Fruit fly (Drosophila melanogaster) whole organism, embryonic: ENCODE data around the gene Eig71Ei.

Experiments
- Ada2b ChIP-seq: fragments of 200-800 bp; sonication (Bioruptor generic); IDR thresholded peaks from 2 replicates; pipeline ENCODE4 v1.3.6; 2022; ENCODE audit warnings: missing biosample characterization, missing genetic modification characterization
- CG10654 ChIP-seq: fragments of 200-800 bp; sonication (Bioruptor generic); optimal IDR thresholded peaks from 2 replicates; lab custom pipeline; 2016; ENCODE audit warnings: missing biosample characterization, missing genetic modification characterization
- CG11093 ChIP-seq: fragments of 200-800 bp; sonication (Bioruptor generic); IDR thresholded peaks from 3 replicates; pipeline ENCODE4 v1.3.6; 2022; ENCODE audit warnings: missing biosample characterization, missing genetic modification characterization
- CG12219 ChIP-seq: fragments of 200-800 bp; sonication (Bioruptor generic); optimal IDR thresholded peaks from 3 replicates; lab custom pipeline; 2018; ENCODE audit warnings: missing biosample characterization, mild to moderate bottlenecking, missing genetic modification characterization
- CG12769 ChIP-seq: fragments of 200-800 bp; sonication (Bioruptor generic); optimal IDR thresholded peaks from 2 replicates; lab custom pipeline; 2019; ENCODE audit warnings: missing biosample characterization, mild to moderate bottlenecking, missing genetic modification characterization, moderate library complexity
- CG15073 ChIP-seq: fragments of 200-800 bp; sonication (Bioruptor generic); optimal IDR thresholded peaks from 2 replicates; lab custom pipeline; 2016; ENCODE audit warnings: missing biosample characterization, missing genetic modification characterization
- CG17568 ChIP-seq: fragments of 200-800 bp; sonication (Bioruptor generic); optimal IDR thresholded peaks from 2 replicates; lab custom pipeline; 2018; ENCODE audit warnings: missing biosample characterization, mild to moderate bottlenecking, missing genetic modification characterization, moderate library complexity
- CG30431 ChIP-seq: fragments of 200-800 bp; sonication (Bioruptor generic); optimal IDR thresholded peaks from 2 replicates; lab custom pipeline; 2017; ENCODE audit warnings: missing biosample characterization, missing genetic modification characterization
- CG34224 ChIP-seq: fragments of 200-800 bp; sonication (Bioruptor generic); IDR thresholded peaks from 3 replicates; pipeline ENCODE4 v1.3.6; 2022; ENCODE audit warnings: missing biosample characterization, missing genetic modification characterization; ENCODE audit not compliant: partially characterized antibody
- CG4282 ChIP-seq: fragments of 200-800 bp; sonication (Bioruptor generic); optimal IDR thresholded peaks from 2 replicates; lab custom pipeline; 2016; ENCODE audit warnings: missing biosample characterization, missing genetic modification characterization
- CG4617 ChIP-seq: fragments of 200-800 bp; sonication (Bioruptor generic); optimal IDR thresholded peaks from 3 replicates; lab custom pipeline; 2016; ENCODE audit warnings: missing biosample characterization, missing genetic modification characterization, borderline replicate concordance
- CG5245 ChIP-seq: fragments of 200-800 bp; sonication (Bioruptor generic); optimal IDR thresholded peaks from 3 replicates; lab custom pipeline; 2016; ENCODE audit warnings: missing biosample characterization, missing genetic modification characterization
- CG7745 ChIP-seq: fragments of 200-800 bp; sonication (Bioruptor generic); optimal IDR thresholded peaks from 2 replicates; lab custom pipeline; 2018; ENCODE audit warnings: missing biosample characterization, mild to moderate bottlenecking, missing genetic modification characterization, moderate library complexity
- CG8089 ChIP-seq: fragments of 200-800 bp; sonication (Bioruptor generic); optimal IDR thresholded peaks from 3 replicates; lab custom pipeline; 2016; ENCODE audit warnings: missing biosample characterization, missing genetic modification characterization
- CG9215 ChIP-seq: fragments of 200-800 bp; sonication (Bioruptor generic); IDR thresholded peaks from 2 replicates; pipeline ENCODE4 v1.3.6; 2022; ENCODE audit warnings: missing biosample characterization, missing genetic modification characterization
- CG9609 ChIP-seq: fragments of 200-800 bp; sonication (Bioruptor generic); optimal IDR thresholded peaks from 3 replicates; lab custom pipeline; 2016; ENCODE audit warnings: missing biosample characterization, missing genetic modification characterization
- Chrac-16 ChIP-seq: fragments of 200-800 bp; sonication (Bioruptor generic); optimal IDR thresholded peaks from 3 replicates; lab custom pipeline; 2016; ENCODE audit warnings: missing biosample characterization, missing genetic modification characterization
- Hmx ChIP-seq: fragments of 200-800 bp; sonication (Bioruptor generic); optimal IDR thresholded peaks from 2 replicates; lab custom pipeline; 2016; ENCODE audit warnings: missing biosample characterization, missing genetic modification characterization
- Hr3 ChIP-seq: fragments of 200-800 bp; sonication (Bioruptor generic); optimal IDR thresholded peaks from 3 replicates; lab custom pipeline; 2016; ENCODE audit warnings: missing biosample characterization, missing genetic modification characterization
- Hsf ChIP-seq: fragments of 200-800 bp; sonication (Bioruptor generic); optimal IDR thresholded peaks from 3 replicates; lab custom pipeline; 2016; ENCODE audit warnings: missing biosample characterization, missing genetic modification characterization
- Kr ChIP-seq: fragments of 200-800 bp; sonication (Bioruptor generic); optimal IDR thresholded peaks from 2 replicates; lab custom pipeline; 2017; ENCODE audit warnings: missing biosample characterization, mild to moderate bottlenecking, missing genetic modification characterization
- Lhr ChIP-seq: fragments of 200-800 bp; sonication (Bioruptor generic); optimal IDR thresholded peaks from 3 replicates; lab custom pipeline; 2017; ENCODE audit warnings: mild to moderate bottlenecking, missing biosample characterization, missing genetic modification reagents, missing genetic modification characterization
- Lim3 ChIP-seq: fragments of 200-800 bp; sonication (Bioruptor generic); IDR thresholded peaks from 2 replicates; pipeline ENCODE4 v1.3.6; 2022; ENCODE audit warnings: missing biosample characterization, missing genetic modification characterization
- Oli ChIP-seq: fragments of 200-800 bp; sonication (Bioruptor generic); optimal IDR thresholded peaks from 2 replicates; lab custom pipeline; 2018; ENCODE audit warnings: missing biosample characterization, mild to moderate bottlenecking, missing genetic modification characterization, moderate library complexity
- Ravus ChIP-seq: fragments of 200-800 bp; sonication (Bioruptor generic); IDR thresholded peaks from 2 replicates; pipeline ENCODE4 v1.3.6; 2022; ENCODE audit warnings: missing biosample characterization, missing genetic modification characterization
- Vsx1 ChIP-seq: fragments of 200-800 bp; sonication (Bioruptor generic); optimal IDR thresholded peaks from 2 replicates; lab custom pipeline; 2017; ENCODE audit warnings: missing biosample characterization, mild to moderate bottlenecking, missing genetic modification characterization, missing genetic modification reagents
- ab ChIP-seq: fragments of 200-800 bp; sonication (Bioruptor generic); optimal IDR thresholded peaks from 2 replicates; lab custom pipeline; 2016; ENCODE audit warnings: missing biosample characterization, missing genetic modification characterization
- ac ChIP-seq: fragments of 200-800 bp; sonication (Bioruptor generic); optimal IDR thresholded peaks from 3 replicates; lab custom pipeline; 2017; ENCODE audit warnings: missing biosample characterization, mild to moderate bottlenecking, missing genetic modification characterization
- crp ChIP-seq, 2 experiments: fragments of 200-800 bp; sonication (Bioruptor generic); optimal IDR thresholded peaks; 2 replicates in 1 of 2; 3 replicates in 1 of 2; lab custom pipeline; 2017; ENCODE audit warnings: missing biosample characterization in 2 of 2, missing genetic modification characterization in 2 of 2, mild to moderate bottlenecking in 1 of 2, moderate library complexity in 1 of 2
- dati ChIP-seq: fragments of 200-800 bp; sonication (Bioruptor generic); IDR thresholded peaks from 2 replicates; pipeline ENCODE4 v1.3.6; 2022; ENCODE audit warnings: missing biosample characterization, missing genetic modification characterization
- eve ChIP-seq, 2 experiments: fragments of >200 bp; optimal IDR thresholded peaks; 2 replicates each; lab custom pipeline; 2017; ENCODE audit warnings: missing biosample characterization in 2 of 2, missing genetic modification characterization in 2 of 2
- fd96Cb ChIP-seq: fragments of 200-800 bp; sonication (Bioruptor generic); optimal IDR thresholded peaks from 2 replicates; lab custom pipeline; 2018; ENCODE audit warnings: missing biosample characterization, mild to moderate bottlenecking, missing genetic modification characterization, moderate library complexity
- fru ChIP-seq: fragments of >200 bp; optimal IDR thresholded peaks from 2 replicates; lab custom pipeline; 2017
- gem ChIP-seq: fragments of 200-800 bp; sonication (Bioruptor generic); optimal IDR thresholded peaks from 2 replicates; lab custom pipeline; 2019; ENCODE audit warnings: missing biosample characterization, mild to moderate bottlenecking, missing genetic modification characterization, moderate library complexity
- grn ChIP-seq: fragments of 200-800 bp; sonication (Bioruptor generic); optimal IDR thresholded peaks from 3 replicates; lab custom pipeline; 2017; ENCODE audit warnings: missing biosample characterization, missing genetic modification characterization
- ham ChIP-seq: fragments of 200-800 bp; sonication (Bioruptor generic); IDR thresholded peaks from 2 replicates; pipeline ENCODE4 v1.3.6; 2022; ENCODE audit warnings: missing biosample characterization, missing genetic modification characterization
- jing ChIP-seq: fragments of 200-800 bp; sonication (Bioruptor generic); optimal IDR thresholded peaks from 2 replicates; lab custom pipeline; 2018; ENCODE audit warnings: missing biosample characterization, mild to moderate bottlenecking, missing genetic modification characterization
- nau ChIP-seq: fragments of 200-800 bp; sonication (Bioruptor generic); optimal IDR thresholded peaks from 3 replicates; lab custom pipeline; 2017; ENCODE audit warnings: missing biosample characterization, mild to moderate bottlenecking, missing genetic modification characterization, missing genetic modification reagents
- phol ChIP-seq: fragments of 200-800 bp; sonication (Bioruptor generic); optimal IDR thresholded peaks from 3 replicates; lab custom pipeline; 2018; ENCODE audit warnings: missing biosample characterization, mild to moderate bottlenecking, missing genetic modification characterization, moderate library complexity
- sens-2 ChIP-seq: fragments of 200-800 bp; sonication (Bioruptor generic); IDR thresholded peaks from 2 replicates; pipeline ENCODE4 v1.3.6; 2022; ENCODE audit warnings: missing biosample characterization, missing genetic modification characterization
- slp2 ChIP-seq: fragments of 200-800 bp; sonication (Bioruptor generic); optimal IDR thresholded peaks from 2 replicates; lab custom pipeline; 2016; ENCODE audit warnings: missing biosample characterization, missing genetic modification characterization
- sr ChIP-seq: fragments of 200-800 bp; sonication (Bioruptor generic); IDR thresholded peaks from 3 replicates; pipeline ENCODE4 v1.3.6; 2022; ENCODE audit warnings: missing biosample characterization, missing genetic modification characterization
- tup ChIP-seq: fragments of 200-800 bp; sonication (Bioruptor generic); optimal IDR thresholded peaks from 2 replicates; lab custom pipeline; 2016; ENCODE audit warnings: missing biosample characterization, mild to moderate bottlenecking, missing genetic modification characterization, moderate library complexity
- unc-4 ChIP-seq: fragments of 200-800 bp; sonication (Bioruptor generic); IDR thresholded peaks from 2 replicates; pipeline ENCODE4 v1.3.6; 2022; ENCODE audit warnings: missing biosample characterization, missing genetic modification characterization; ENCODE audit not compliant: partially characterized antibody
- vfl ChIP-seq: fragments of 200-800 bp; sonication (Bioruptor generic); optimal IDR thresholded peaks from 2 replicates; lab custom pipeline; 2016; ENCODE audit warnings: missing biosample characterization, missing genetic modification characterization
- wek ChIP-seq: fragments of 200-800 bp; sonication (Bioruptor generic); optimal IDR thresholded peaks from 3 replicates; lab custom pipeline; 2018; ENCODE audit warnings: missing biosample characterization, mild to moderate bottlenecking, missing genetic modification characterization, moderate library complexity
- zf30C ChIP-seq: fragments of 200-800 bp; sonication (Bioruptor generic); optimal IDR thresholded peaks from 3 replicates; lab custom pipeline; 2018; ENCODE audit warnings: missing biosample characterization, mild to moderate bottlenecking, missing genetic modification characterization

Eig71Ei gene

DNA sequence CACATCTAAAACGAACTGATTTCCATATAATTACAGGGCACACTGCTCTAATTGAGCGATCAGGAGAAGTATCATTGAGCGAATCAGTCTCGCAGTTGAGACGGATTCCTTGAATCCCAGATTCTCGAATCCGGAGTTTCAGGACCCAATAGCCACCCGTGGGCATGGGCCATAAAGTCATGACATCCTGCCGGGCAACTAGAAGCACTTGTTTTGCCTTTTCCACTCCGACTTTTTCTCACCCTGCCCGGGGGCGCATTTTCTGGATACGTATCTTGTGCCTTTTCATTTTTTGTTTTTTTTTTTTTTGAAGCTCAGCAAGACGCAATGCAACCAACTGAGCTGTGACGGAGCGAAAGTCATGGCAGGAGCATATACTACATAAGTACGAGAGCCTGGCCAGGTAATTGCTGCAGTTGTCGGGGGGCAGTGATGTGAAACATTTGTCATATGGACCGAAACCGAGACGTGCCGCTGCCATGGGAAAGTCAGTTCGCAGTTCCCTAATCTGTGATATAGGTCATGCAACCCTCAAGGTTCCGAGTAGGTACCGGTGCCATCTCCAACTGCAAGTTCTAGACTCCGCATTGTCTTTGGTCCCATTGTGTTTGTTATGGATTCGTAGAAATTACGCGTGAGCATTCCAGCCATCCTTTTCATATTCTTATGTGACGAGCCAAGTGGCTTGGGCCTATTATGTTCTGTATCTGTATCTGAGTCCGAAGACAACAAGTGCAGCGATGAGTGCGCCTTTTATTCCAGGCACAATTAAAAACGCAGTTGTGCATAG is 44.0 kb downstream of the Eig71Ei start (continued):
- no peak for TF ChIP-seq Hmx (GFP tag; lab: Kevin White, UChicago)

DNA sequence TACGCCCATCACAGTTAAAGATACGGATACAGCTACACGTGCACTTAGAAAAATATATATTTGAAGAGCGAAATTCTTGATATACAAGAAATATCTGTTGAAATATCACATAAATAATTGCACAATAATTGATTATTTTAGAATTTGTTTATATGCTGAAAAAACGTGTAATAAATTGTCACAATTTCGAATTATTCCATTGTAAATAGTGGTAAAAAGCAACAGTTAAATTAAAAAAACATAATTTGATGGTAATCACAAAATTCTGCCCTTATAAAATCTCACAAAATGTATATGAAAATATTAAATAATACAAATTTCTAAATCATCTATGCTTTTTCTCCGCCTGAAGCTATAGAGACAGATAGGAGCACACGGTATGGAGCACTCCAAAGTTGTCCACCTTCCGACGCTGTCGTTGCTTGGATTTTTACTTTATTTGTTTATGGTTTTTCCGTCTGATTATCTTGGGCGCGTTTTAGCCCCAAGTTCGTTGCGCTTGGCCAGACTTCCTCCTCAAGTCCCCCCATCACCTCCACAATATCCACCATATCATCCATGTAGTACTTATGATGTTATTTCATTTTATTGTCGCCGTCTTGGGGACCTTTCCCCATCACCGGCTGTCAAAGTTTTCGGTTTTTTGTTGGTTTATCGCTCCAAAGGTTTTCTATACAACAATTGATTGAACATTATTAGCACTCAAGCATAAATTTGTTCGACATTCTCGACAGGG is 44.9 kb downstream of the Eig71Ei start:
- TF ChIP-seq zf30C (GFP tag; lab: Kevin White, UChicago) (peak; percentile 56), CG12219 (GFP tag; lab: Kevin White, UChicago) (no peak), CG17568 (no peak), nau (GFP tag; lab: Kevin White, UChicago) (no peak), CG5245 (GFP tag; lab: Kevin White, UChicago) (peak; percentile 17), CG15073 (GFP tag; lab: Kevin White, UChicago) (no peak), slp2 (no peak), fru (lab: Kevin White, UChicago) (no peak), phol (tag; lab: Kevin White, UChicago) (peak; percentile 83), vfl (GFP tag; lab: Kevin White, UChicago) (no peak), Lhr (GFP tag; lab: Kevin White, UChicago) (peak; percentile 50), eve (GFP tag; optimal IDR thresholded peaks at IDR 0.05; lab: Kevin White, UChicago) (peak in 1 of 2 experiments; percentile 35), Hr3 (GFP tag; lab: Kevin White, UChicago) (peak; percentile 68), CG11093 (GFP tag; lab: Robert Waterston, UW) (no peak), CG4282 (no peak), unc-4 (GFP tag; lab: Robert Waterston, UW) (no peak), ham (GFP tag; lab: Robert Waterston, UW) (no peak), CG30431 (GFP tag; lab: Kevin White, UChicago) (peak; percentile 11), sens-2 (no peak), wek (GFP tag; lab: Kevin White, UChicago) (no peak), CG12769 (tag; lab: Kevin White, UChicago) (no peak), Hsf (GFP tag; lab: Kevin White, UChicago) (peak; percentile 36), CG4617 (no peak), fd96Cb (tag; lab: Kevin White, UChicago) (peak; percentile 73), CG7745 (tag; lab: Kevin White, UChicago) (no peak), CG10654 (GFP tag; lab: Kevin White, UChicago) (peak; percentile 7), Kr (GFP tag; lab: Kevin White, UChicago) (no peak), Vsx1 (GFP tag; lab: Kevin White, UChicago) (peak; percentile 88), Lim3 (no peak), CG8089 (GFP tag; lab: Kevin White, UChicago) (no peak), Ada2b (GFP tag; lab: Robert Waterston, UW) (no peak), jing (peak; percentile 4), gem (tag; lab: Kevin White, UChicago) (peak; percentile 81), sr (GFP tag; lab: Robert Waterston, UW) (no peak), Chrac-16 (GFP tag; lab: Kevin White, UChicago) (peak; percentile 44), ab (no peak), Oli (peak; percentile 73), ac (no peak), tup (GFP tag; lab: Kevin White, UChicago) (no peak), grn (GFP tag; lab: Kevin White, UChicago) (peak; percentile 54), crp (GFP tag; optimal IDR thresholded peaks at IDR 0.05; lab: Kevin White, UChicago) (peak in 1 of 2 experiments; percentile 4), Ravus (GFP tag; lab: Robert Waterston, UW) (no peak), dati (GFP tag; lab: Robert Waterston, UW) (no peak), CG34224 (GFP tag; lab: Robert Waterston, UW) (no peak), CG9215 (GFP tag; lab: Robert Waterston, UW) (no peak), CG9609 (no peak)
